Fruit fly (Drosophila melanogaster): ENCODE results near the gene CG31668.

Gene CG31668

dm6 chr2L:2206066-2206465, at the start of gene CG31668:
Gene CG31668, minus strand, starts transcription at chr2L:2206166.
- TF ChIP-seq CG4854 (GFP tag; optimal IDR thresholded peaks at IDR 0.05) (no peak), en (GFP tag; optimal IDR thresholded peaks at IDR 0.05) (no peak), BtbVII (GFP tag; optimal IDR thresholded peaks at IDR 0.05) (no peak), zfh2 (GFP tag; optimal IDR thresholded peaks at IDR 0.05) (no peak), CG15479 (GFP tag; optimal IDR thresholded peaks at IDR 0.05) (no peak), CG13624 (GFP tag; optimal IDR thresholded peaks at IDR 0.05) (no peak), cad (GFP tag; optimal IDR thresholded peaks at IDR 0.05) (no peak), sens (GFP tag) (peak; percentile 62), amos (GFP tag; IDR thresholded peaks at IDR 0.05; ENCODE audit: partially characterized antibody) (no peak)

dm6 chr2L:2254950-2255349, 49.0 kb upstream of the CG31668 start, which contains the start of gene Send1:
Gene Send1, minus strand, starts transcription at chr2L:2255050.
- TF ChIP-seq CG10209 (GFP tag; optimal IDR thresholded peaks at IDR 0.05) (no peak), slp2 (GFP tag; optimal IDR thresholded peaks at IDR 0.05) (no peak), sr (GFP tag; IDR thresholded peaks at IDR 0.05) (no peak), lbe (GFP tag; optimal IDR thresholded peaks at IDR 0.05) (no peak), ken (GFP tag; IDR thresholded peaks at IDR 0.05) (no peak), sc (optimal IDR thresholded peaks at IDR 0.05) (no peak), sc (GFP tag; optimal IDR thresholded peaks at IDR 0.05) (no peak), Six4 (GFP tag; optimal IDR thresholded peaks at IDR 0.05) (no peak), CG10366 (GFP tag; IDR thresholded peaks at IDR 0.05) (no peak), dm (GFP tag; optimal IDR thresholded peaks at IDR 0.05) (no peak), CG14050 (GFP tag; IDR thresholded peaks at IDR 0.05) (no peak), Lim3 (GFP tag; IDR thresholded peaks at IDR 0.05) (no peak), pho (GFP tag; optimal IDR thresholded peaks at IDR 0.05) (no peak), jigr1 (GFP tag; IDR thresholded peaks at IDR 0.05) (no peak), CG33557 (GFP tag; optimal IDR thresholded peaks at IDR 0.05) (no peak), ems (GFP tag; optimal IDR thresholded peaks at IDR 0.05) (no peak), Med (GFP tag) (no peak), CG13894 (tag; optimal IDR thresholded peaks at IDR 0.05) (no peak)

dm6 chr2L:2252745-2253144, 46.8 kb upstream of the CG31668 start, which contains the start of gene CG17234:
Gene CG17234, plus strand, starts transcription at chr2L:2253045.
- no peak for TF ChIP-seq CG15479 (GFP tag; optimal IDR thresholded peaks at IDR 0.05)
- TF ChIP-seq CG18619 (GFP tag; optimal IDR thresholded peaks at IDR 0.05) = no peak
- TF ChIP-seq shn (GFP tag; optimal IDR thresholded peaks at IDR 0.05) = no peak
- no peak for TF ChIP-seq Drgx (GFP tag; IDR thresholded peaks at IDR 0.05)
- no peak for TF ChIP-seq CG9876 (GFP tag; optimal IDR thresholded peaks at IDR 0.05)
- no peak for TF ChIP-seq CG2120 (GFP tag; optimal IDR thresholded peaks at IDR 0.05)
- TF ChIP-seq Xrp1 (GFP tag; IDR thresholded peaks at IDR 0.05) = no peak
- no peak for TF ChIP-seq CG1233 (GFP tag; optimal IDR thresholded peaks at IDR 0.05)
- no peak for TF ChIP-seq kah (GFP tag; optimal IDR thresholded peaks at IDR 0.05)

DNA sequence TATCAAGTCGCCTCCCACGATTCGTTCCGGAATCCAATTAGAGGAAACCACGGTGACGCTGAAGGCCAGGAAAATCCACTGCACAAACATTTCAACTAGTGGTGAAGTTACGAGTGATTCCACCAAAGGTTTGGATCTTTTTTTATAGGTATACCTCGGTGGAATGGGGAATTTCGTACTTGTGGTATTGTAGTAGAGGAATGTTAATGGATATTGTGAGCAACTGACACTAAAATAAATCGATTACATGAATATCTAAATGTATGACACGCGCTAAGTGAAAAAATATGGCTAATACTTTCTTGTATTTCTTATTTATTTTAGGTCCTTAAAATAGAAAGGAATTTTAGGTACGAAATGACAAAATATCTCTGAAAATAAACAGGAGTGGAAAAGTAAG, 46.3 kb upstream of the CG31668 start, which contains the start of gene CG17239:
Gene CG17239, minus strand, starts transcription at position 101 of the 400 bp plus-strand sequence.
- TF ChIP-seq croc (GFP tag; conservative IDR thresholded peaks at IDR 0.05) (no peak), CG34376 (GFP tag; optimal IDR thresholded peaks at IDR 0.05) (no peak), peb (GFP tag; IDR thresholded peaks at IDR 0.05) (no peak), chif (GFP tag; optimal IDR thresholded peaks at IDR 0.05) (no peak), CG4730 (GFP tag; IDR thresholded peaks at IDR 0.05) (no peak), CG1024 (GFP tag; IDR thresholded peaks at IDR 0.05) (no peak), CG34422 (GFP tag; IDR thresholded peaks at IDR 0.05) (no peak)
